Fruit fly (Drosophila melanogaster): ENCODE results near the gene CG7376.
A peak's percentile ranks its signal among the peaks of the same experiment; 100 is the strongest.

The CG7376 gene

dm6 chr3L:6124616-6125408 is 49.2 kb upstream of the CG7376 start (continued):
- TF ChIP-seq H15 (GFP tag; IDR thresholded peaks at IDR 0.05), result peak; percentile 83
- peak; percentile 28 for TF ChIP-seq BEAF-32 (GFP tag; optimal IDR thresholded peaks at IDR 0.05)
- TF ChIP-seq CG5180 (GFP tag; optimal IDR thresholded peaks at IDR 0.05), result peak; percentile 39
- TF ChIP-seq klu (GFP tag; IDR thresholded peaks at IDR 0.05), result peak; percentile 53; the same call in 1 of the 2 replicates
- peak; percentile 40 for TF ChIP-seq Oli (tag; optimal IDR thresholded peaks at IDR 0.05)
- no peak for TF ChIP-seq CG1832 (GFP tag; optimal IDR thresholded peaks at IDR 0.05)
- peak; percentile 30 for TF ChIP-seq trh (GFP tag; optimal IDR thresholded peaks at IDR 0.05)
- no peak for TF ChIP-seq Opbp (GFP tag; IDR thresholded peaks at IDR 0.05; ENCODE audit: partially characterized antibody)
- TF ChIP-seq chinmo (GFP tag; IDR thresholded peaks at IDR 0.05; ENCODE audit: partially characterized antibody), result no peak
- TF ChIP-seq vvl (GFP tag; IDR thresholded peaks at IDR 0.05), result peak; percentile 96
- peak; percentile 70 for TF ChIP-seq p53 (GFP tag; optimal IDR thresholded peaks at IDR 0.05)
- no peak for TF ChIP-seq CG12942 (GFP tag; optimal IDR thresholded peaks at IDR 0.05)
- peak; percentile 84 for TF ChIP-seq CG3281 (GFP tag; optimal IDR thresholded peaks at IDR 0.05)
- peak; percentile 54 for TF ChIP-seq CG10431 (GFP tag; optimal IDR thresholded peaks at IDR 0.05)
- TF ChIP-seq gt (GFP tag; IDR thresholded peaks at IDR 0.05), result no peak
- peak; percentile 81 for TF ChIP-seq Rx (GFP tag; IDR thresholded peaks at IDR 0.05)
- TF ChIP-seq HLH4C (GFP tag; IDR thresholded peaks at IDR 0.05; ENCODE audit: partially characterized antibody), result no peak
- TF ChIP-seq CG4617 (GFP tag; optimal IDR thresholded peaks at IDR 0.05; ENCODE audit: borderline replicate concordance), result peak; percentile 1
- TF ChIP-seq Fer2 (tag; optimal IDR thresholded peaks at IDR 0.05), result peak; percentile 20
- TF ChIP-seq pros (GFP tag; optimal IDR thresholded peaks at IDR 0.05), result no peak
- peak; percentile 93 for TF ChIP-seq sr (GFP tag; IDR thresholded peaks at IDR 0.05)
- no peak for TF ChIP-seq CG16813 (GFP tag; IDR thresholded peaks at IDR 0.05; ENCODE audit: partially characterized antibody)
- peak; percentile 29 for TF ChIP-seq nmo (GFP tag; optimal IDR thresholded peaks at IDR 0.05)
- no peak for TF ChIP-seq br (optimal IDR thresholded peaks at IDR 0.05)
- no peak for TF ChIP-seq pan (optimal IDR thresholded peaks at IDR 0.05)
- TF ChIP-seq pan (GFP tag; optimal IDR thresholded peaks at IDR 0.05 in 1 of 2, IDR thresholded peaks at IDR 0.05 in 1 of 2), result peak in 1 of 2 experiments; percentile 88
- peak; percentile 90 for TF ChIP-seq CG17912 (GFP tag; optimal IDR thresholded peaks at IDR 0.05)
- TF ChIP-seq rib (GFP tag; IDR thresholded peaks at IDR 0.05), result no peak
- peak; percentile 90 for TF ChIP-seq CG6813 (GFP tag; optimal IDR thresholded peaks at IDR 0.05)
- TF ChIP-seq Nf-YA (GFP tag; IDR thresholded peaks at IDR 0.05), result peak; percentile 83
- peak; percentile 53 for TF ChIP-seq CG15601 (tag; optimal IDR thresholded peaks at IDR 0.05)
- TF ChIP-seq B-H1 (GFP tag; IDR thresholded peaks at IDR 0.05), result peak; percentile 70; the same call in 2 of the 3 replicates
- TF ChIP-seq CG12155 (GFP tag; optimal IDR thresholded peaks at IDR 0.05), result peak; percentile 59
- peak; percentile 72 for TF ChIP-seq CG10366 (GFP tag; IDR thresholded peaks at IDR 0.05)
- TF ChIP-seq grn (GFP tag; optimal IDR thresholded peaks at IDR 0.05), result peak; percentile 50
- peak; percentile 81 for TF ChIP-seq Dad (GFP tag; optimal IDR thresholded peaks at IDR 0.05)
- TF ChIP-seq CG6791 (GFP tag; IDR thresholded peaks at IDR 0.05; ENCODE audit: partially characterized antibody), result no peak
- TF ChIP-seq CG17328 (GFP tag; IDR thresholded peaks at IDR 0.05), result peak; percentile 89
- peak; percentile 63 for TF ChIP-seq CG15269 (tag; optimal IDR thresholded peaks at IDR 0.05)
- 0 out of 3 replicates have a peak, but pooled peaks have one; percentile 14 for TF ChIP-seq Aef1 (GFP tag; IDR thresholded peaks at IDR 0.05)
- peak; percentile 40 for TF ChIP-seq CG11723 (GFP tag; optimal IDR thresholded peaks at IDR 0.05)
- TF ChIP-seq Vsx1 (GFP tag; optimal IDR thresholded peaks at IDR 0.05), result peak; percentile 82
- TF ChIP-seq CG8924 (tag; optimal IDR thresholded peaks at IDR 0.05), result no peak
- peak; percentile 66 for TF ChIP-seq CG6689 (GFP tag; IDR thresholded peaks at IDR 0.05)
- no peak for TF ChIP-seq CG8765 (GFP tag; IDR thresholded peaks at IDR 0.05)
- TF ChIP-seq gsb-n (tag; optimal IDR thresholded peaks at IDR 0.05), result peak; percentile 63
- peak; percentile 91 for TF ChIP-seq CTCF (GFP tag; optimal IDR thresholded peaks at IDR 0.05)
- TF ChIP-seq hkb (optimal IDR thresholded peaks at IDR 0.05), result peak; percentile 59
- TF ChIP-seq hkb (GFP tag; IDR thresholded peaks at IDR 0.05), result peak; percentile 91
- peak; percentile 23 for TF ChIP-seq CG14965 (GFP tag; optimal IDR thresholded peaks at IDR 0.05; ENCODE audit: borderline replicate concordance)
